Worm (Caenorhabditis elegans): Measurements from ENCODE around the gene ins-14.

DNA sequence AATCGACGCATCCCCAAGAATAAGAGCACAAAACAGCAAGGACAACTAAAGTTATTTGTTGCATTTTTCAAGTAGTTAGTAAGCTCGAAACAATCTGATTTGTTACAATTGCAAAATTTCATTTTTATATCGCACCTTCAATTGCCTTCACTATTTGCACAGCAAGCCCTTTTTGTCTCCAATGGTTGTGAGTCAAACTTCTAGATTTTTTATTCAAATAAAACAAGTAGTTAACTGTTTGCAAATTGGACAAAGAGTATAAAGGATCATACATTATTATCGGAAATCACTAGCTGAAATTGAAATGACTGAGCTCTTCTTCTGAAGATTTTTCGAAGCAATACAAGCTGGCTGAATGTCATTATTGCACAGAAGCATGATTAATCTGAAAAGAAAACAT is 7.2 kb upstream of the ins-14 start, which contains the start of gene F41G3.21:
- no peak for TF ChIP-seq hlh-12 (tag; optimal IDR thresholded peaks at IDR 0.05)
- TF ChIP-seq unc-62 (GFP tag; optimal IDR thresholded peaks at IDR 0.05): no peak
- no peak for TF ChIP-seq efl-1 (GFP tag; optimal IDR thresholded peaks at IDR 0.05)
- no peak for TF ChIP-seq attf-5 (GFP tag; optimal IDR thresholded peaks at IDR 0.05)
- TF ChIP-seq rec-8 (tag; optimal IDR thresholded peaks at IDR 0.05): no peak
